Worm (Caenorhabditis elegans) whole organism, early embryonic: ENCODE results near the gene pqn-16.

Experiments used
- B0310.2 ChIP-seq: sonication (generic microtip); optimal IDR thresholded peaks from 2 replicates; lab custom pipeline; 2016; ENCODE audit warnings: mild to moderate bottlenecking, missing genetic modification characterization, missing compliant biosample characterization
- F13C5.2 ChIP-seq: sonication (generic microtip); optimal IDR thresholded peaks from 2 replicates; lab custom pipeline; 2017; ENCODE audit warnings: mild to moderate bottlenecking, missing genetic modification characterization, inconsistent platforms, missing compliant biosample characterization
- aly-1 ChIP-seq: sonication (generic microtip); optimal IDR thresholded peaks from 2 replicates; lab custom pipeline; 2016; ENCODE audit warnings: missing genetic modification characterization, missing compliant biosample characterization
- ama-1 ChIP-seq: fragments of 150-350 bp; optimal IDR thresholded peaks from 2 replicates; lab custom pipeline; 2014
- ceh-13 ChIP-seq: fragments of 200-800 bp; sonication (Bioruptor generic); optimal IDR thresholded peaks from 2 replicates; lab custom pipeline; 2018; ENCODE audit warnings: mild to moderate bottlenecking, missing genetic modification characterization, missing compliant biosample characterization
- ceh-36 ChIP-seq: sonication (generic microtip); optimal IDR thresholded peaks from 2 replicates; lab custom pipeline; 2016; ENCODE audit warnings: missing genetic modification characterization, inconsistent platforms, missing compliant biosample characterization
- ets-7 ChIP-seq: sonication (generic microtip); optimal IDR thresholded peaks from 2 replicates; lab custom pipeline; 2016; ENCODE audit warnings: missing genotype, missing genetic modification characterization, missing compliant biosample characterization
- flt-1 ChIP-seq: fragments of 200-800 bp; sonication (Bioruptor generic); IDR thresholded peaks from 2 replicates; pipeline ENCODE4 v1.3.6; 2022; ENCODE audit warnings: missing genetic modification characterization, missing compliant biosample characterization
- hmbx-1 ChIP-seq: sonication (generic microtip); optimal IDR thresholded peaks from 2 replicates; lab custom pipeline; 2016; ENCODE audit warnings: mild to moderate bottlenecking, missing genetic modification characterization, missing compliant biosample characterization
- hmg-4 ChIP-seq: fragments of 200-800 bp; sonication (Bioruptor generic); optimal IDR thresholded peaks from 2 replicates; lab custom pipeline; 2018; ENCODE audit warnings: mild to moderate bottlenecking, missing genetic modification characterization, missing compliant biosample characterization
- hnd-1 ChIP-seq: sonication (generic microtip); optimal IDR thresholded peaks from 2 replicates; lab custom pipeline; 2016; ENCODE audit warnings: missing genetic modification characterization, missing compliant biosample characterization
- pes-1 ChIP-seq: fragments of 200-800 bp; sonication (Bioruptor generic); IDR thresholded peaks from 2 replicates; pipeline ENCODE4 v1.3.6; 2022; ENCODE audit warnings: missing genetic modification reagents, missing genetic modification characterization, missing compliant biosample characterization
- scrt-1 ChIP-seq: fragments of 200-800 bp; sonication (Bioruptor generic); IDR thresholded peaks from 2 replicates; pipeline ENCODE4 v1.3.6; 2022; ENCODE audit warnings: missing genetic modification characterization, missing compliant biosample characterization
- sea-1 ChIP-seq: fragments of 200-800 bp; sonication (Bioruptor generic); conservative IDR thresholded peaks from 2 replicates; pipeline ENCODE4 v1.3.6; 2022; ENCODE audit warnings: missing genetic modification characterization, missing compliant biosample characterization
- tbx-11 ChIP-seq: fragments of 200-800 bp; sonication (Bioruptor generic); IDR thresholded peaks from 2 replicates; pipeline ENCODE4 v1.3.6; 2022; ENCODE audit warnings: missing genetic modification characterization, missing compliant biosample characterization
- tbx-37 ChIP-seq: fragments of 200-800 bp; sonication (Bioruptor generic); conservative IDR thresholded peaks from 2 replicates; pipeline ENCODE4 v1.3.6; 2022; ENCODE audit warnings: missing genetic modification reagents, missing genetic modification characterization, missing compliant biosample characterization
- tra-4 ChIP-seq: sonication (generic microtip); optimal IDR thresholded peaks from 2 replicates; lab custom pipeline; 2017; ENCODE audit warnings: missing genetic modification characterization, missing compliant biosample characterization

The pqn-16 gene

DNA sequence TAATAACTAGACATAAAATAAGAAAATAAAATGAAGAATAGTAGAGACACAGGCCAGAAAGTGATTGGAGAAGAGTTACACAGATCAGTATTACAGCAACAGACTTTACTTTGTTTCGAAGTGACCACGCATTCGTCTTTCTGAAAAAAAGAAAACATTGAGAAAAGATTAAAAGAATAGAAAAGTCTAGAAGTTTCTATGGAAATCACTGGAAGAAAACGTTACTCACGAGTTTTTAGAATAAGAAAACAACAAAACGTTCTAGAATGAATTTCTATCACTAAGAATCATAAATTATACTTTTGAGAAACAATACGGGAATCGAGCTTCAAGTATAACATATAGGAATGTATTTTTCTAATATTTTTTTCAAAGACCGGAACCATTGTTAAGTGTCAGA is 18.3 kb upstream of the pqn-16 start:
- TF ChIP-seq ceh-36 (tag; lab: Kevin White, UChicago) (no peak), ceh-13 (GFP tag; lab: Kevin White, UChicago) (no peak), pes-1 (no peak), ama-1 (lab: Kevin White, UChicago) (no peak), flt-1 (GFP tag; lab: Robert Waterston, UW) (no peak), F13C5.2 (tag; lab: Kevin White, UChicago) (no peak), B0310.2 (tag; lab: Kevin White, UChicago) (no peak), tbx-37 (GFP tag; lab: Robert Waterston, UW) (no peak)

ce11 chrV:9156679-9157078 is 17.2 kb upstream of the pqn-16 start, which contains the start of gene B0222.15:
B0222.15 (minus strand) TSS chrV:9156779.
- TF ChIP-seq tra-4 (tag; lab: Kevin White, UChicago) (no peak), ceh-36 (tag; lab: Kevin White, UChicago) (no peak), F13C5.2 (tag; lab: Kevin White, UChicago) (no peak), ets-7 (tag; lab: Kevin White, UChicago) (no peak), scrt-1 (GFP tag; lab: Robert Waterston, UW) (no peak), B0310.2 (tag; lab: Kevin White, UChicago) (no peak), ama-1 (lab: Kevin White, UChicago) (no peak), flt-1 (GFP tag; lab: Robert Waterston, UW) (no peak)

DNA sequence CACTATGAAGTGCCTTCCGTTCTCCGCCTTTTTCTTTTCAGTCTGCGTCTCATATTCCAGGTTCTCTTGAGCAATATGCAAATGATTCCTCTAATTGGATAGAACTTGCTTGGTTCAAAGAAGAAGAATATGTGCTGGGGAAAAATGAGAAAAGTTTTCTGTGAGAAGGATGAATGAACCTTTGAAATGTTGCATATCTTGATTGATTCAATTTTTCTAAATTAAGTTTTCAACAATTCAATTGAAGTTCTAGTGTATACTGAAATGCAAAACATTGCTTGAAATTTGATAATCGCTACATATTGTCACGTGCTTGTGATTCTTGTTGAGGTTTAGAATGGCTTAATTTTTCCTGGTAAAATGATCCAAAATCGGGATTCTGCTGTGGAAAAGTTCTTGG is 16.3 kb upstream of the pqn-16 start:
- TF ChIP-seq ceh-13 (GFP tag; lab: Kevin White, UChicago): no peak
- no peak for TF ChIP-seq sea-1 (GFP tag; lab: Robert Waterston, UW)
- no peak for TF ChIP-seq flt-1 (GFP tag; lab: Robert Waterston, UW)
- no peak for TF ChIP-seq ceh-36 (tag; lab: Kevin White, UChicago)
- no peak for TF ChIP-seq hmbx-1 (tag; lab: Kevin White, UChicago)
- TF ChIP-seq aly-1 (tag; lab: Kevin White, UChicago): no peak
- TF ChIP-seq B0310.2 (tag; lab: Kevin White, UChicago): no peak
- no peak for TF ChIP-seq ama-1 (lab: Kevin White, UChicago)
- TF ChIP-seq ets-7 (tag; lab: Kevin White, UChicago): no peak
- TF ChIP-seq tbx-37 (GFP tag; lab: Robert Waterston, UW): no peak
- no peak for TF ChIP-seq F13C5.2 (tag; lab: Kevin White, UChicago)
- no peak for TF ChIP-seq tra-4 (tag; lab: Kevin White, UChicago)

- TF ChIP-seq hmbx-1 (tag; lab: Kevin White, UChicago): no peak
- no peak for TF ChIP-seq ceh-13 (GFP tag; lab: Kevin White, UChicago)
- TF ChIP-seq ama-1 (lab: Kevin White, UChicago): no peak
- TF ChIP-seq F13C5.2 (tag; lab: Kevin White, UChicago): no peak
- TF ChIP-seq tbx-11 (GFP tag; lab: Robert Waterston, UW): no peak
- TF ChIP-seq aly-1 (tag; lab: Kevin White, UChicago): no peak
- TF ChIP-seq hmg-4: no peak
- TF ChIP-seq flt-1 (GFP tag; lab: Robert Waterston, UW): no peak
- TF ChIP-seq tbx-37 (GFP tag; lab: Robert Waterston, UW): no peak
- no peak for TF ChIP-seq ets-7 (tag; lab: Kevin White, UChicago)
- TF ChIP-seq scrt-1 (GFP tag; lab: Robert Waterston, UW): no peak
- no peak for TF ChIP-seq ceh-36 (tag; lab: Kevin White, UChicago)
- TF ChIP-seq tra-4 (tag; lab: Kevin White, UChicago): no peak
- TF ChIP-seq pes-1: no peak
- no peak for TF ChIP-seq B0310.2 (tag; lab: Kevin White, UChicago)
- no peak for TF ChIP-seq hnd-1 (tag; lab: Kevin White, UChicago)
- TF ChIP-seq sea-1 (GFP tag; lab: Robert Waterston, UW): no peak
These were observed 13.5 kb upstream of the pqn-16 start, which contains the start of gene col-144 for ce11 chrV:9160224-9160886. col-144 (minus strand) TSS chrV:9160642.

DNA sequence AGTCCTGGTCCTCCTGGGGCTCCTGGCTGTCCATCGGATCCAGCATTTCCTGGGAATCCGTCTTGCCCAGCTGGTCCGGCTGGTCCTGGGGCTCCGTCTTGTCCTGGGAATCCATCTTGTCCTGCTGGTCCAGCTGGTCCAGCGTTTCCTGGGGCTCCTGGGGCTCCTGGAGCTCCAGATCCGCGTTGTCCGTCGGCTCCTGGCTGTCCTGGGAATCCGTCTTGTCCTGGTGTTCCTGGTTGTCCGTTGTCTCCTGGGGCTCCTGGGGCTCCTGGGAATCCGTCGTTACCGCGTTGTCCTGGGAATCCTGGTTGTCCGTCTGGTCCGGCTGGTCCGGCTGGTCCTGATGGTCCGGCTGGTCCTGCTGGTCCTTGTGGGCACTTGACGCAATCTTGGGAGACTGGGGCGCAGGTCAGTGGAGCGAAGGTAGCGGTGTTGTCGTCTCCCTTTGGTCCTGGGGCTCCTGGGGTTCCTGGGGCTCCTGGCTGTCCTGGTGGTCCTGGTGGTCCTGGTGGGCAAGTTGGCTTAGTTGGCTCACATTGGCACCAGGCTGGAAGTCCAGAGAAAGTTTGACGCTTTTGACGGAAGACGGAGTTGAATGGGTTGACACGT is 11.7 kb upstream of the pqn-16 start:
- TF ChIP-seq hmg-4 (no peak), sea-1 (GFP tag; lab: Robert Waterston, UW) (no peak), ceh-13 (GFP tag; lab: Kevin White, UChicago) (no peak), F13C5.2 (tag; lab: Kevin White, UChicago) (no peak), ceh-36 (tag; lab: Kevin White, UChicago) (no peak), B0310.2 (tag; lab: Kevin White, UChicago) (no peak), ama-1 (lab: Kevin White, UChicago) (no peak), tbx-37 (GFP tag; lab: Robert Waterston, UW) (no peak), pes-1 (no peak), tbx-11 (GFP tag; lab: Robert Waterston, UW) (no peak), scrt-1 (GFP tag; lab: Robert Waterston, UW) (no peak), flt-1 (GFP tag; lab: Robert Waterston, UW) (no peak), aly-1 (tag; lab: Kevin White, UChicago) (no peak)

- TF ChIP-seq tra-4 (tag; lab: Kevin White, UChicago) (no peak), flt-1 (GFP tag; lab: Robert Waterston, UW) (no peak), sea-1 (GFP tag; lab: Robert Waterston, UW) (no peak), ceh-13 (GFP tag; lab: Kevin White, UChicago) (no peak), hmbx-1 (tag; lab: Kevin White, UChicago) (no peak), tbx-11 (GFP tag; lab: Robert Waterston, UW) (no peak), ets-7 (tag; lab: Kevin White, UChicago) (no peak), scrt-1 (GFP tag; lab: Robert Waterston, UW) (no peak), F13C5.2 (tag; lab: Kevin White, UChicago) (no peak), hmg-4 (no peak), ceh-36 (tag; lab: Kevin White, UChicago) (no peak), pes-1 (no peak), aly-1 (tag; lab: Kevin White, UChicago) (no peak), hnd-1 (tag; lab: Kevin White, UChicago) (no peak), ama-1 (lab: Kevin White, UChicago) (no peak)
These were observed 10.9 kb upstream of the pqn-16 start, which contains the start of gene col-145 for ce11 chrV:9162955-9163468. col-145 (minus strand) TSS chrV:9163005.
